Worm (Caenorhabditis elegans) whole organism, young adult: ENCODE measurements around the gene F54F2.14.

Source experiments
- B0035.1 ChIP-seq: sonication (generic microtip); optimal IDR thresholded peaks from 2 replicates; lab custom pipeline; 2016; ENCODE audit warnings: missing genetic modification characterization, mild to moderate bottlenecking, missing compliant biosample characterization, missing genotype, missing genetic modification reagents
- F22D6.2 ChIP-seq: sonication (generic microtip); optimal IDR thresholded peaks from 2 replicates; lab custom pipeline; 2016; ENCODE audit warnings: mild to moderate bottlenecking, missing genetic modification characterization, missing compliant biosample characterization
- F23B12.7 ChIP-seq: sonication (generic microtip); optimal IDR thresholded peaks from 2 replicates; lab custom pipeline; 2017; ENCODE audit warnings: missing genetic modification characterization, mild to moderate bottlenecking, missing compliant biosample characterization, antibody characterized with exemption, moderate library complexity; ENCODE audit not compliant: insufficient read depth
- T07F8.4 ChIP-seq: sonication (generic microtip); optimal IDR thresholded peaks from 2 replicates; lab custom pipeline; 2016; ENCODE audit warnings: mild to moderate bottlenecking, missing genetic modification characterization, moderate library complexity, missing compliant biosample characterization
- Y53F4B.3 ChIP-seq: fragments of 200-800 bp; sonication (Bioruptor generic); IDR thresholded peaks from 2 replicates; pipeline ENCODE4 v1.3.6; 2022; ENCODE audit warnings: missing genetic modification reagents, missing genetic modification characterization, missing compliant biosample characterization
- Y67H2A.10 ChIP-seq: fragments of 200-800 bp; sonication (Bioruptor generic); conservative IDR thresholded peaks from 2 replicates; pipeline ENCODE4 v1.3.6; 2022; ENCODE audit warnings: missing genetic modification reagents, missing genetic modification characterization, missing compliant biosample characterization
- Y79H2A.3 ChIP-seq: fragments of 200-800 bp; sonication (Bioruptor generic); conservative IDR thresholded peaks from 2 replicates; pipeline ENCODE4 v1.3.6; 2022; ENCODE audit warnings: missing genetic modification reagents, missing genetic modification characterization, missing compliant biosample characterization
- ZK185.1 ChIP-seq: sonication (generic microtip); optimal IDR thresholded peaks from 2 replicates; lab custom pipeline; 2016; ENCODE audit warnings: mild to moderate bottlenecking, missing genetic modification characterization, missing compliant biosample characterization; ENCODE audit not compliant: poor library complexity, severe bottlenecking
- aptf-2 ChIP-seq: fragments of 200-800 bp; sonication (Bioruptor generic); conservative IDR thresholded peaks from 2 replicates; pipeline ENCODE4 v1.3.6; 2022; ENCODE audit warnings: missing genetic modification reagents, missing genetic modification characterization, missing compliant biosample characterization
- atf-7 ChIP-seq: sonication (generic microtip); optimal IDR thresholded peaks from 2 replicates; lab custom pipeline; 2017; ENCODE audit warnings: mild to moderate bottlenecking, missing genetic modification characterization, missing compliant biosample characterization
- attf-6 ChIP-seq: fragments of 200-800 bp; sonication (Bioruptor generic); IDR thresholded peaks from 2 replicates; pipeline ENCODE4 v1.3.6; 2022; ENCODE audit warnings: missing genetic modification reagents, missing genetic modification characterization, missing compliant biosample characterization
- ceh-40 ChIP-seq: fragments of 200-800 bp; sonication (Bioruptor generic); IDR thresholded peaks from 2 replicates; pipeline ENCODE4 v1.3.6; 2022; ENCODE audit warnings: missing genetic modification characterization, missing compliant biosample characterization
- die-1 ChIP-seq: sonication (generic microtip); optimal IDR thresholded peaks from 2 replicates; lab custom pipeline; 2016; ENCODE audit warnings: missing genotype, mild to moderate bottlenecking, missing genetic modification characterization, missing compliant biosample characterization
- dox-1 ChIP-seq: fragments of 200-800 bp; sonication (Bioruptor generic); IDR thresholded peaks from 2 replicates; pipeline ENCODE4 v1.3.6; 2022; ENCODE audit warnings: missing genetic modification reagents, missing genetic modification characterization, missing compliant biosample characterization
- dpl-1 ChIP-seq: fragments of 150-350 bp; optimal IDR thresholded peaks from 2 replicates; lab custom pipeline; 2014; ENCODE audit warnings: missing biosample characterization, missing genetic modification reagents, missing genetic modification characterization
- efl-1 ChIP-seq: fragments of 150-350 bp; optimal IDR thresholded peaks from 2 replicates; lab custom pipeline; 2014; ENCODE audit warnings: missing biosample characterization, missing genetic modification reagents, missing genetic modification characterization
- egl-44 ChIP-seq: fragments of 200-800 bp; sonication (Bioruptor generic); IDR thresholded peaks from 2 replicates; pipeline ENCODE4 v1.3.6; 2022; ENCODE audit warnings: missing genetic modification reagents, missing genetic modification characterization, missing compliant biosample characterization
- hlh-12 ChIP-seq: sonication (generic microtip); optimal IDR thresholded peaks from 2 replicates; lab custom pipeline; 2016; ENCODE audit warnings: missing genetic modification characterization, missing compliant biosample characterization
- hlh-26 ChIP-seq: fragments of 200-800 bp; sonication (Bioruptor generic); conservative IDR thresholded peaks from 2 replicates; pipeline ENCODE4 v1.3.6; 2022; ENCODE audit warnings: missing genetic modification reagents, missing genetic modification characterization, missing compliant biosample characterization
- hmg-1.2 ChIP-seq: fragments of 200-800 bp; sonication (Bioruptor generic); IDR thresholded peaks from 2 replicates; pipeline ENCODE4 v1.3.6; 2022; ENCODE audit warnings: missing genetic modification reagents, missing genetic modification characterization, missing compliant biosample characterization
- hmg-20 ChIP-seq: fragments of 200-800 bp; sonication (Bioruptor generic); IDR thresholded peaks from 2 replicates; pipeline ENCODE4 v1.3.6; 2022; ENCODE audit warnings: missing genetic modification reagents, missing genetic modification characterization, missing compliant biosample characterization
- hrde-1 ChIP-seq: sonication (generic microtip); optimal IDR thresholded peaks from 2 replicates; lab custom pipeline; 2016; ENCODE audit warnings: missing genetic modification characterization, mild to moderate bottlenecking, missing compliant biosample characterization, moderate library complexity, missing genotype, missing genetic modification reagents, borderline replicate concordance
- let-607 ChIP-seq, 2 experiments: fragments of 200-800 bp in 1 of 2; sonication (Bioruptor generic) in 1 of 2; sonication (generic microtip) in 1 of 2; optimal IDR thresholded peaks; 2 replicates each; lab custom pipeline; 2016 to 2018; ENCODE audit warnings: mild to moderate bottlenecking in 2 of 2, missing compliant biosample characterization in 2 of 2, missing genetic modification characterization in 2 of 2, moderate library complexity in 2 of 2, missing genotype in 1 of 2
- lin-40 ChIP-seq: sonication (generic microtip); optimal IDR thresholded peaks from 2 replicates; lab custom pipeline; 2016; ENCODE audit warnings: missing genetic modification characterization, mild to moderate bottlenecking, missing compliant biosample characterization, missing genotype, missing genetic modification reagents
- lin-54 ChIP-seq: fragments of 200-800 bp; sonication (Bioruptor generic); optimal IDR thresholded peaks from 2 replicates; lab custom pipeline; 2018; ENCODE audit warnings: mild to moderate bottlenecking, missing genetic modification characterization, missing compliant biosample characterization
- lir-1 ChIP-seq: fragments of 200-800 bp; sonication (Bioruptor generic); conservative IDR thresholded peaks from 2 replicates; pipeline ENCODE4 v1.3.6; 2022; ENCODE audit warnings: missing genetic modification reagents, missing genetic modification characterization, missing compliant biosample characterization
- lsl-1 ChIP-seq: fragments of 200-800 bp; sonication (Bioruptor generic); optimal IDR thresholded peaks from 2 replicates; lab custom pipeline; 2018; ENCODE audit warnings: mild to moderate bottlenecking, missing genetic modification characterization, moderate library complexity, missing compliant biosample characterization
- lsy-27 ChIP-seq: sonication (generic microtip); optimal IDR thresholded peaks from 2 replicates; lab custom pipeline; 2017; ENCODE audit warnings: missing genetic modification characterization, mild to moderate bottlenecking, missing compliant biosample characterization, antibody characterized with exemption, missing genotype, borderline replicate concordance; ENCODE audit not compliant: insufficient read depth
- madf-8 ChIP-seq: fragments of 200-800 bp; sonication (Bioruptor generic); conservative IDR thresholded peaks from 2 replicates; pipeline ENCODE4 v1.3.6; 2022; ENCODE audit warnings: missing genetic modification reagents, missing genetic modification characterization, missing compliant biosample characterization
- mcd-1 ChIP-seq: fragments of 200-800 bp; sonication (Bioruptor generic); IDR thresholded peaks from 2 replicates; pipeline ENCODE4 v1.3.6; 2022; ENCODE audit warnings: missing genetic modification reagents, missing genetic modification characterization, missing compliant biosample characterization
- mes-4 ChIP-seq: sonication (generic microtip); optimal IDR thresholded peaks from 2 replicates; lab custom pipeline; 2016; ENCODE audit warnings: missing genotype, missing genetic modification characterization, missing compliant biosample characterization
- mxl-1 ChIP-seq: sonication (generic microtip); optimal IDR thresholded peaks from 2 replicates; lab custom pipeline; 2016; ENCODE audit warnings: missing genetic modification characterization, missing compliant biosample characterization
- nfya-2 ChIP-seq: fragments of 200-800 bp; sonication (Bioruptor generic); IDR thresholded peaks from 2 replicates; pipeline ENCODE4 v1.3.6; 2022; ENCODE audit warnings: missing genetic modification reagents, missing genetic modification characterization, missing compliant biosample characterization
- nfyb-1 ChIP-seq: fragments of 200-800 bp; sonication (Bioruptor generic); IDR thresholded peaks from 2 replicates; pipeline ENCODE4 v1.3.6; 2022; ENCODE audit warnings: missing genetic modification reagents, missing genetic modification characterization, missing compliant biosample characterization
- nhr-27 ChIP-seq: fragments of 200-800 bp; sonication (Bioruptor generic); optimal IDR thresholded peaks from 2 replicates; lab custom pipeline; 2018; ENCODE audit warnings: mild to moderate bottlenecking, missing genetic modification characterization, moderate library complexity, missing compliant biosample characterization
- nhr-80 ChIP-seq: sonication (generic microtip); optimal IDR thresholded peaks from 2 replicates; lab custom pipeline; 2016; ENCODE audit warnings: missing genetic modification characterization, missing compliant biosample characterization
- nhr-90 ChIP-seq: sonication (generic microtip); optimal IDR thresholded peaks from 2 replicates; lab custom pipeline; 2016; ENCODE audit warnings: missing genotype, mild to moderate bottlenecking, missing genetic modification characterization, missing compliant biosample characterization
- rcor-1 ChIP-seq: fragments of 200-800 bp; sonication (Bioruptor generic); IDR thresholded peaks from 2 replicates; pipeline ENCODE4 v1.3.6; 2022; ENCODE audit warnings: missing genetic modification reagents, missing genetic modification characterization, missing compliant biosample characterization
- snpc-1.3 ChIP-seq: sonication (generic microtip); optimal IDR thresholded peaks from 2 replicates; lab custom pipeline; 2017; ENCODE audit warnings: missing genetic modification characterization, mild to moderate bottlenecking, missing compliant biosample characterization, antibody characterized with exemption, moderate library complexity, missing genotype, missing genetic modification reagents; ENCODE audit not compliant: insufficient read depth
- somi-1 ChIP-seq: fragments of 200-800 bp; sonication (Bioruptor generic); optimal IDR thresholded peaks from 2 replicates; lab custom pipeline; 2018; ENCODE audit warnings: mild to moderate bottlenecking, missing genetic modification characterization, missing compliant biosample characterization
- tbp1 ChIP-seq: fragments of 200-800 bp; sonication (Bioruptor generic); optimal IDR thresholded peaks from 2 replicates; lab custom pipeline; 2018; ENCODE audit warnings: mild to moderate bottlenecking, missing genetic modification characterization, missing compliant biosample characterization
- unc-62 ChIP-seq: fragments of 150-350 bp; optimal IDR thresholded peaks from 2 replicates; lab custom pipeline; 2014; ENCODE audit warnings: missing biosample characterization, missing genetic modification reagents, missing genetic modification characterization
- ztf-22 ChIP-seq: fragments of 200-800 bp; sonication (Bioruptor generic); optimal IDR thresholded peaks from 2 replicates; lab custom pipeline; 2018; ENCODE audit warnings: mild to moderate bottlenecking, missing genetic modification characterization, moderate library complexity, missing compliant biosample characterization
- ztf-26 ChIP-seq: sonication (generic microtip); optimal IDR thresholded peaks from 2 replicates; lab custom pipeline; 2017; ENCODE audit warnings: missing genetic modification characterization, missing compliant biosample characterization
- ztf-3 ChIP-seq: fragments of 200-800 bp; sonication (Bioruptor generic); optimal IDR thresholded peaks from 2 replicates; lab custom pipeline; 2018; ENCODE audit warnings: mild to moderate bottlenecking, missing genetic modification characterization, missing compliant biosample characterization

The F54F2.14 gene

ce11 chrIII:8745214-8745613 is 46.1 kb upstream of the F54F2.14 start (continued):
- TF ChIP-seq egl-44 (GFP tag; lab: Robert Waterston, UW) (no peak), nfyb-1 (GFP tag; lab: Robert Waterston, UW) (no peak), B0035.1 (tag; lab: Kevin White, UChicago) (no peak)
- TF ChIP-seq, all 124 proteins: peak for 0

DNA sequence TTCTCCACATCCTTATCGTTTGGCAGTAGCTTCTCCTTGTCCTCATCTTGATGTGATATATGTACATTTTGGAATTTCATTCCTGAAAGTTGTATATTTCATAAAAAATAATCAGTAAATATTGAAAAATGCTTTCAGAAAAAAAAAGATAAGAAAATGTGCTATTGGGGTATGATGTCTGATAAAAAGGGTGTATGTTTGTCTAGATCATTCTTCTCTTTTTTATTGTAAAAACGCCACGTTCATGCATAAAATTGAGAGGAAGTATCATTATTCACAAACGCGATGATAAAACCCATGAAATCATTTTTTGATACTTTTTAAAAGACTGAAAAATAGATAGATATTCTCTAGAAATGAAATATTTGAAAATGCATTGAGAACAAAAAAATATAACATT is 42.7 kb upstream of the F54F2.14 start:
- TF ChIP-seq nhr-80 (peak; percentile 70), ZK185.1 (no peak), let-607 (tag; optimal IDR thresholded peaks at IDR 0.05; lab: Kevin White, UChicago) (peak in 1 of 2 experiments; percentile 17)
- TF ChIP-seq, all 124 proteins: peak for 2

DNA sequence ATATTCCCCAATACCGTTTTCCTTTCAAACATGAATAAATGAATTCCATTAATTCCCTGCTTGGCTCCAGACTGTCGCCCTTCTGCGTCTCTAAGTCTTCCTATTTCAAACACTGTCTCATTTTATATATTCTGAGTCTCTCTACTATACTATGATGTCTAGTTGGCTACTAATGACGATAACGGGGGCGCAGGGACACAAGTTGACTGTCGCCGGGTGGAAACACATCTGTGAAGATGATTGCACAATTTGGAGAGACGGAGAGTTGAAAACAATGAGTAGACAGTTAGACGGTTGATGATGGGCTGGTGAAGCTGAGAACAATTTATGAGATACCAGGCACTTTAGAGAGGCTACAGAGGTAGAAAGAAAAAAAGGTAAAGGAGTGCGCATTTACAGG is 41.9 kb upstream of the F54F2.14 start, which contains the start of gene sma-2:
Gene sma-2 (plus strand): TSS at position 194 of the 400 bp plus-strand sequence.
- peak; percentile 47 for TF ChIP-seq F23B12.7 (tag; lab: Kevin White, UChicago)
- TF ChIP-seq nhr-90 (tag; lab: Kevin White, UChicago): peak; percentile 7
- no peak for TF ChIP-seq hmg-20 (GFP tag; lab: Robert Waterston, UW)
- TF ChIP-seq mes-4 (tag; lab: Kevin White, UChicago): no peak
- no peak for TF ChIP-seq die-1 (tag; lab: Kevin White, UChicago)
- TF ChIP-seq ceh-40: no peak
- peak; percentile 68 for TF ChIP-seq atf-7 (tag; lab: Kevin White, UChicago)
- no peak; the same call in 1 of the 2 replicates for TF ChIP-seq dox-1 (GFP tag; lab: Robert Waterston, UW)
- no peak for TF ChIP-seq hrde-1 (tag; lab: Kevin White, UChicago)
- no peak for TF ChIP-seq efl-1 (GFP tag; lab: Kevin White, UChicago)
- TF ChIP-seq aptf-2 (GFP tag; lab: Robert Waterston, UW): no peak
- TF ChIP-seq lsy-27: no peak
- no peak for TF ChIP-seq hlh-12
- peak; percentile 26 for TF ChIP-seq ztf-26 (tag; lab: Kevin White, UChicago)
- no peak for TF ChIP-seq Y53F4B.3 (GFP tag; lab: Robert Waterston, UW)
- no peak for TF ChIP-seq T07F8.4 (tag; lab: Kevin White, UChicago)
- no peak for TF ChIP-seq dpl-1 (GFP tag; lab: Kevin White, UChicago)
- TF ChIP-seq lin-40 (tag; lab: Kevin White, UChicago): peak; percentile 64
- TF ChIP-seq hmg-1.2 (GFP tag; lab: Robert Waterston, UW): peak; percentile 85
- TF ChIP-seq lir-1: 0 out of 2 replicates have a peak, but pooled peaks have one; percentile 6
- no peak for TF ChIP-seq unc-62 (GFP tag; lab: Kevin White, UChicago)
- TF ChIP-seq ztf-3 (GFP tag; lab: Kevin White, UChicago): no peak
- TF ChIP-seq rcor-1 (GFP tag; lab: Robert Waterston, UW): no peak
- no peak for TF ChIP-seq somi-1 (GFP tag; lab: Kevin White, UChicago)
- peak; percentile 27 for TF ChIP-seq ztf-22 (GFP tag; lab: Kevin White, UChicago)
- no peak for TF ChIP-seq snpc-1.3 (tag; lab: Kevin White, UChicago)
- TF ChIP-seq nhr-27 (tag; lab: Kevin White, UChicago): no peak
- no peak for TF ChIP-seq mcd-1 (GFP tag; lab: Robert Waterston, UW)
- no peak for TF ChIP-seq attf-6 (GFP tag; lab: Robert Waterston, UW)
- no peak for TF ChIP-seq mxl-1 (tag; lab: Kevin White, UChicago)
- TF ChIP-seq Y67H2A.10: no peak
- peak; percentile 24 to 30 for TF ChIP-seq let-607 (tag; optimal IDR thresholded peaks at IDR 0.05; lab: Kevin White, UChicago)
- no peak for TF ChIP-seq lsl-1 (GFP tag; lab: Kevin White, UChicago)
- TF ChIP-seq hlh-26 (GFP tag; lab: Robert Waterston, UW): no peak
- TF ChIP-seq Y79H2A.3 (GFP tag; lab: Robert Waterston, UW): no peak
- TF ChIP-seq tbp1 (GFP tag; lab: Kevin White, UChicago): peak; percentile 36
- TF ChIP-seq lin-54 (GFP tag; lab: Kevin White, UChicago): no peak
- TF ChIP-seq nfya-2 (GFP tag; lab: Robert Waterston, UW): no peak
- TF ChIP-seq madf-8 (GFP tag; lab: Robert Waterston, UW): no peak
- TF ChIP-seq F22D6.2 (tag; lab: Kevin White, UChicago): no peak
- peak; percentile 33 for TF ChIP-seq ZK185.1
